Worm (Caenorhabditis elegans) whole organism, young adult: ENCODE measurements around the gene kbp-3.

Source experiments
- B0035.1 ChIP-seq: sonication (generic microtip); optimal IDR thresholded peaks from 2 replicates; lab custom pipeline; 2016; ENCODE audit warnings: missing genetic modification characterization, mild to moderate bottlenecking, missing compliant biosample characterization, missing genotype, missing genetic modification reagents
- B0261.1 ChIP-seq: sonication (generic microtip); optimal IDR thresholded peaks from 2 replicates; lab custom pipeline; 2016; ENCODE audit warnings: mild to moderate bottlenecking, missing genetic modification characterization, moderate library complexity, missing compliant biosample characterization
- B0336.3 ChIP-seq: fragments of 200-800 bp; sonication (Bioruptor generic); IDR thresholded peaks from 2 replicates; pipeline ENCODE4 v1.3.6; 2022; ENCODE audit warnings: missing genetic modification characterization, missing compliant biosample characterization
- D2030.7 ChIP-seq: fragments of 200-800 bp; sonication (Bioruptor generic); IDR thresholded peaks from 2 replicates; pipeline ENCODE4 v1.3.6; 2022; ENCODE audit warnings: missing genetic modification reagents, missing genetic modification characterization, missing compliant biosample characterization
- F23B12.7 ChIP-seq: sonication (generic microtip); optimal IDR thresholded peaks from 2 replicates; lab custom pipeline; 2017; ENCODE audit warnings: missing genetic modification characterization, mild to moderate bottlenecking, missing compliant biosample characterization, antibody characterized with exemption, moderate library complexity; ENCODE audit not compliant: insufficient read depth
- F52B5.7 ChIP-seq: sonication (generic microtip); optimal IDR thresholded peaks from 2 replicates; lab custom pipeline; 2016; ENCODE audit warnings: mild to moderate bottlenecking, missing genetic modification characterization, missing compliant biosample characterization
- F57A8.1 ChIP-seq: fragments of 200-800 bp; sonication (Bioruptor generic); optimal IDR thresholded peaks from 2 replicates; lab custom pipeline; 2018; ENCODE audit warnings: mild to moderate bottlenecking, missing genetic modification characterization, moderate library complexity, missing compliant biosample characterization
- K12H6.12 ChIP-seq: fragments of 200-800 bp; sonication (Bioruptor generic); optimal IDR thresholded peaks from 2 replicates; lab custom pipeline; 2018; ENCODE audit warnings: mild to moderate bottlenecking, missing genetic modification characterization, missing compliant biosample characterization
- Y79H2A.3 ChIP-seq: fragments of 200-800 bp; sonication (Bioruptor generic); conservative IDR thresholded peaks from 2 replicates; pipeline ENCODE4 v1.3.6; 2022; ENCODE audit warnings: missing genetic modification reagents, missing genetic modification characterization, missing compliant biosample characterization
- attf-5 ChIP-seq: fragments of 200-800 bp; sonication (Bioruptor generic); optimal IDR thresholded peaks from 2 replicates; lab custom pipeline; 2018; ENCODE audit warnings: mild to moderate bottlenecking, missing genetic modification characterization, missing compliant biosample characterization
- cebp-1 ChIP-seq, 2 experiments: fragments of 200-800 bp in 1 of 2; sonication (Bioruptor generic) in 1 of 2; sonication (generic microtip) in 1 of 2; IDR thresholded peaks in 1 of 2; optimal IDR thresholded peaks in 1 of 2; 2 replicates each; pipeline versions ENCODE4 v1.3.6 to Lab custom; 2017 to 2022; ENCODE audit warnings: missing compliant biosample characterization in 2 of 2, missing genetic modification characterization in 2 of 2, mild to moderate bottlenecking in 1 of 2, missing genetic modification reagents in 1 of 2, moderate library complexity in 1 of 2
- cebp-2 ChIP-seq: fragments of 200-800 bp; sonication (Bioruptor generic); IDR thresholded peaks from 2 replicates; pipeline ENCODE4 v1.3.6; 2022; ENCODE audit warnings: missing genetic modification characterization, missing compliant biosample characterization
- ceh-91 ChIP-seq: fragments of 200-800 bp; sonication (Bioruptor generic); IDR thresholded peaks from 2 replicates; pipeline ENCODE4 v1.3.6; 2022; ENCODE audit warnings: missing genetic modification reagents, missing genetic modification characterization, missing compliant biosample characterization
- die-1 ChIP-seq: sonication (generic microtip); optimal IDR thresholded peaks from 2 replicates; lab custom pipeline; 2016; ENCODE audit warnings: missing genotype, mild to moderate bottlenecking, missing genetic modification characterization, missing compliant biosample characterization
- dox-1 ChIP-seq: fragments of 200-800 bp; sonication (Bioruptor generic); IDR thresholded peaks from 2 replicates; pipeline ENCODE4 v1.3.6; 2022; ENCODE audit warnings: missing genetic modification reagents, missing genetic modification characterization, missing compliant biosample characterization
- efl-1 ChIP-seq: fragments of 150-350 bp; optimal IDR thresholded peaks from 2 replicates; lab custom pipeline; 2014; ENCODE audit warnings: missing biosample characterization, missing genetic modification reagents, missing genetic modification characterization
- egl-18 ChIP-seq: fragments of 200-800 bp; sonication (Bioruptor generic); IDR thresholded peaks from 2 replicates; pipeline ENCODE4 v1.3.6; 2022; ENCODE audit warnings: missing genetic modification reagents, missing genetic modification characterization, missing compliant biosample characterization
- egl-44 ChIP-seq: fragments of 200-800 bp; sonication (Bioruptor generic); IDR thresholded peaks from 2 replicates; pipeline ENCODE4 v1.3.6; 2022; ENCODE audit warnings: missing genetic modification reagents, missing genetic modification characterization, missing compliant biosample characterization
- him-1 ChIP-seq: sonication (generic microtip); optimal IDR thresholded peaks from 2 replicates; lab custom pipeline; 2016; ENCODE audit warnings: missing genotype, missing genetic modification reagents, missing genetic modification characterization, missing compliant biosample characterization
- hmg-1.2 ChIP-seq: fragments of 200-800 bp; sonication (Bioruptor generic); IDR thresholded peaks from 2 replicates; pipeline ENCODE4 v1.3.6; 2022; ENCODE audit warnings: missing genetic modification reagents, missing genetic modification characterization, missing compliant biosample characterization
- hrde-1 ChIP-seq: sonication (generic microtip); optimal IDR thresholded peaks from 2 replicates; lab custom pipeline; 2016; ENCODE audit warnings: missing genetic modification characterization, mild to moderate bottlenecking, missing compliant biosample characterization, moderate library complexity, missing genotype, missing genetic modification reagents, borderline replicate concordance
- hsf-1 ChIP-seq: fragments of 200-800 bp; sonication (Bioruptor generic); IDR thresholded peaks from 2 replicates; pipeline ENCODE4 v1.3.6; 2022; ENCODE audit warnings: missing genetic modification reagents, missing genetic modification characterization, missing compliant biosample characterization
- let-526 ChIP-seq: fragments of 200-800 bp; sonication (Bioruptor generic); IDR thresholded peaks from 2 replicates; pipeline ENCODE4 v1.3.6; 2022; ENCODE audit warnings: missing genetic modification reagents, missing genetic modification characterization, missing compliant biosample characterization
- let-607 ChIP-seq, 2 experiments: fragments of 200-800 bp in 1 of 2; sonication (Bioruptor generic) in 1 of 2; sonication (generic microtip) in 1 of 2; optimal IDR thresholded peaks; 2 replicates each; lab custom pipeline; 2016 to 2018; ENCODE audit warnings: mild to moderate bottlenecking in 2 of 2, missing compliant biosample characterization in 2 of 2, missing genetic modification characterization in 2 of 2, moderate library complexity in 2 of 2, missing genotype in 1 of 2
- lin-35 ChIP-seq, 3 experiments: fragments of 150-350 bp in 2 of 3; sonication (generic microtip) in 1 of 3; optimal IDR thresholded peaks; 2 replicates each; lab custom pipeline; 2014 to 2018; ENCODE audit warnings: missing biosample characterization in 3 of 3, missing genetic modification characterization in 3 of 3, missing genetic modification reagents in 3 of 3
- lin-40 ChIP-seq: sonication (generic microtip); optimal IDR thresholded peaks from 2 replicates; lab custom pipeline; 2016; ENCODE audit warnings: missing genetic modification characterization, mild to moderate bottlenecking, missing compliant biosample characterization, missing genotype, missing genetic modification reagents
- lin-54 ChIP-seq: fragments of 200-800 bp; sonication (Bioruptor generic); optimal IDR thresholded peaks from 2 replicates; lab custom pipeline; 2018; ENCODE audit warnings: mild to moderate bottlenecking, missing genetic modification characterization, missing compliant biosample characterization
- lir-1 ChIP-seq: fragments of 200-800 bp; sonication (Bioruptor generic); conservative IDR thresholded peaks from 2 replicates; pipeline ENCODE4 v1.3.6; 2022; ENCODE audit warnings: missing genetic modification reagents, missing genetic modification characterization, missing compliant biosample characterization
- lsl-1 ChIP-seq: fragments of 200-800 bp; sonication (Bioruptor generic); optimal IDR thresholded peaks from 2 replicates; lab custom pipeline; 2018; ENCODE audit warnings: mild to moderate bottlenecking, missing genetic modification characterization, moderate library complexity, missing compliant biosample characterization
- madf-10 ChIP-seq: sonication (generic microtip); optimal IDR thresholded peaks from 2 replicates; lab custom pipeline; 2016; ENCODE audit warnings: mild to moderate bottlenecking, missing genetic modification characterization, missing compliant biosample characterization
- madf-8 ChIP-seq: fragments of 200-800 bp; sonication (Bioruptor generic); conservative IDR thresholded peaks from 2 replicates; pipeline ENCODE4 v1.3.6; 2022; ENCODE audit warnings: missing genetic modification reagents, missing genetic modification characterization, missing compliant biosample characterization
- rcor-1 ChIP-seq: fragments of 200-800 bp; sonication (Bioruptor generic); IDR thresholded peaks from 2 replicates; pipeline ENCODE4 v1.3.6; 2022; ENCODE audit warnings: missing genetic modification reagents, missing genetic modification characterization, missing compliant biosample characterization
- snpc-1.3 ChIP-seq: sonication (generic microtip); optimal IDR thresholded peaks from 2 replicates; lab custom pipeline; 2017; ENCODE audit warnings: missing genetic modification characterization, mild to moderate bottlenecking, missing compliant biosample characterization, antibody characterized with exemption, moderate library complexity, missing genotype, missing genetic modification reagents; ENCODE audit not compliant: insufficient read depth
- snpc-3.4 ChIP-seq: sonication (generic microtip); optimal IDR thresholded peaks from 2 replicates; lab custom pipeline; 2017; ENCODE audit warnings: missing genetic modification characterization, mild to moderate bottlenecking, missing compliant biosample characterization, antibody characterized with exemption, moderate library complexity, missing genotype, missing genetic modification reagents
- snpc-4 ChIP-seq, 5 experiments: fragments of 150-350 bp in 1 of 5; sonication (generic microtip) in 4 of 5; optimal IDR thresholded peaks; 2 replicates each; lab custom pipeline; 2014 to 2018; ENCODE audit warnings: missing genetic modification characterization in 5 of 5, missing biosample characterization in 3 of 5, antibody characterized with exemption in 2 of 5, mild to moderate bottlenecking in 2 of 5, missing compliant biosample characterization in 2 of 5, missing genotype in 2 of 5, moderate library complexity in 2 of 5, missing genetic modification reagents in 1 of 5
- sptf-2 ChIP-seq: fragments of 200-800 bp; sonication (Bioruptor generic); optimal IDR thresholded peaks from 2 replicates; lab custom pipeline; 2018; ENCODE audit warnings: mild to moderate bottlenecking, missing genetic modification characterization, missing compliant biosample characterization
- tbp1 ChIP-seq: fragments of 200-800 bp; sonication (Bioruptor generic); optimal IDR thresholded peaks from 2 replicates; lab custom pipeline; 2018; ENCODE audit warnings: mild to moderate bottlenecking, missing genetic modification characterization, missing compliant biosample characterization
- unc-130 ChIP-seq: sonication (generic microtip); optimal IDR thresholded peaks from 2 replicates; lab custom pipeline; 2016; ENCODE audit warnings: missing genetic modification reagents, missing genetic modification characterization, missing compliant biosample characterization
- unc-62 ChIP-seq: fragments of 150-350 bp; optimal IDR thresholded peaks from 2 replicates; lab custom pipeline; 2014; ENCODE audit warnings: missing biosample characterization, missing genetic modification reagents, missing genetic modification characterization
- zfh-2 ChIP-seq: fragments of 200-800 bp; sonication (Bioruptor generic); conservative IDR thresholded peaks from 2 replicates; pipeline ENCODE4 v1.3.6; 2022; ENCODE audit warnings: missing genetic modification reagents, missing genetic modification characterization, missing compliant biosample characterization
- ztf-18 ChIP-seq: sonication (generic microtip); optimal IDR thresholded peaks from 2 replicates; lab custom pipeline; 2016; ENCODE audit warnings: missing genotype, mild to moderate bottlenecking, missing genetic modification characterization, missing compliant biosample characterization

Gene kbp-3

ce11 chrII:14365182-14365751, 24.6 kb downstream of the kbp-3 start, which contains the start of gene imb-2 (continued):
- TF ChIP-seq snpc-4 (GFP tag; optimal IDR thresholded peaks at IDR 0.05; lab: Kevin White, UChicago) (no peak), snpc-4 (tag; optimal IDR thresholded peaks at IDR 0.05; lab: Kevin White, UChicago) (peak in 2 of 4 experiments; percentile 20 to 38), dox-1 (peak; percentile 54), lin-54 (peak; percentile 68), let-607 (tag; optimal IDR thresholded peaks at IDR 0.05; lab: Kevin White, UChicago) (peak in 1 of 2 experiments; percentile 15), F52B5.7 (tag; lab: Kevin White, UChicago) (no peak), lir-1 (GFP tag; lab: Robert Waterston, UW) (no peak), ztf-18 (tag; lab: Kevin White, UChicago) (peak; percentile 89), lin-40 (tag; lab: Kevin White, UChicago) (peak; percentile 36), sptf-2 (GFP tag; lab: Kevin White, UChicago) (no peak), lsl-1 (GFP tag; lab: Kevin White, UChicago) (peak; percentile 88), unc-62 (GFP tag; lab: Kevin White, UChicago) (no peak), F23B12.7 (tag; lab: Kevin White, UChicago) (no peak), B0035.1 (tag; lab: Kevin White, UChicago) (no peak), ceh-91 (GFP tag; lab: Robert Waterston, UW) (peak; percentile 52; the same call in 1 of the 2 replicates), snpc-1.3 (tag; lab: Kevin White, UChicago) (peak; percentile 2), efl-1 (GFP tag; lab: Kevin White, UChicago) (peak; percentile 40), attf-5 (GFP tag; lab: Kevin White, UChicago) (peak; percentile 89), rcor-1 (GFP tag; lab: Robert Waterston, UW) (0 out of 2 replicates have a peak, but pooled peaks have one; percentile 17), snpc-3.4 (peak; percentile 13), die-1 (tag; lab: Kevin White, UChicago) (no peak), egl-44 (GFP tag; lab: Robert Waterston, UW) (no peak), unc-130 (GFP tag; lab: Kevin White, UChicago) (peak; percentile 12), Y79H2A.3 (GFP tag; lab: Robert Waterston, UW) (no peak), B0336.3 (GFP tag; lab: Robert Waterston, UW) (no peak), D2030.7 (GFP tag; lab: Robert Waterston, UW) (peak; percentile 40; the same call in 1 of the 2 replicates), cebp-2 (no peak), madf-8 (peak; percentile 49), tbp1 (GFP tag; lab: Kevin White, UChicago) (peak; percentile 9), K12H6.12 (tag; lab: Kevin White, UChicago) (peak; percentile 60), egl-18 (GFP tag; lab: Robert Waterston, UW) (no peak), madf-10 (tag; lab: Kevin White, UChicago) (no peak), hrde-1 (tag; lab: Kevin White, UChicago) (peak; percentile 1), him-1 (tag; lab: Kevin White, UChicago) (peak; percentile 3), zfh-2 (peak; percentile 61), hmg-1.2 (peak; percentile 10; the same call in 1 of the 2 replicates), B0261.1 (tag; lab: Kevin White, UChicago) (no peak), F57A8.1 (GFP tag; lab: Kevin White, UChicago) (no peak), lin-35 (GFP tag; optimal IDR thresholded peaks at IDR 0.05; lab: Kevin White, UChicago) (peak in 1 of 3 experiments; percentile 73), hsf-1 (GFP tag; lab: Robert Waterston, UW) (no peak), cebp-1 (GFP tag; IDR thresholded peaks at IDR 0.05; lab: Robert Waterston, UW) (no peak), cebp-1 (tag; optimal IDR thresholded peaks at IDR 0.05; lab: Kevin White, UChicago) (peak; percentile 38), let-526 (GFP tag; lab: Robert Waterston, UW) (no peak)
- TF ChIP-seq, all 124 proteins: peak for 33
